Worm (Caenorhabditis elegans) whole organism, L4 larva: ENCODE results near the gene eif-3.F.

Experiments used
- F49E8.2 ChIP-seq: sonication (generic microtip); optimal IDR thresholded peaks from 2 replicates; lab custom pipeline; 2016; ENCODE audit warnings: missing compliant biosample characterization, mild to moderate bottlenecking, missing genetic modification characterization, borderline replicate concordance
- Y5F2A.4 ChIP-seq: fragments of 200-800 bp; sonication (Bioruptor generic); optimal IDR thresholded peaks from 2 replicates; lab custom pipeline; 2018; ENCODE audit warnings: mild to moderate bottlenecking, missing genetic modification characterization, missing compliant biosample characterization
- attf-4 ChIP-seq: sonication (generic microtip); optimal IDR thresholded peaks from 3 replicates; lab custom pipeline; 2017; ENCODE audit warnings: missing biosample characterization, missing genetic modification characterization
- ctbp-1 ChIP-seq: fragments of 200-800 bp; sonication (Bioruptor generic); IDR thresholded peaks from 2 replicates; pipeline ENCODE4 v1.3.6; 2022; ENCODE audit warnings: missing genetic modification reagents, missing genetic modification characterization, missing compliant biosample characterization
- jun-1 ChIP-seq: fragments of 150-350 bp; optimal IDR thresholded peaks from 2 replicates; lab custom pipeline; 2014; ENCODE audit warnings: missing biosample characterization, missing genetic modification reagents, missing genetic modification characterization
- mdl-1 ChIP-seq, 2 experiments: fragments of 150-350 bp in 1 of 2; sonication (generic microtip) in 1 of 2; optimal IDR thresholded peaks; 2 replicates each; lab custom pipeline; 2014 to 2017; ENCODE audit warnings: missing biosample characterization in 2 of 2, missing genetic modification characterization in 2 of 2
- mxl-2 ChIP-seq: fragments of 200-800 bp; sonication (Bioruptor generic); conservative IDR thresholded peaks from 2 replicates; pipeline ENCODE4 v1.3.6; 2022; ENCODE audit warnings: missing genetic modification reagents, missing genetic modification characterization, missing compliant biosample characterization
- snpc-4 ChIP-seq: fragments of 150-350 bp; optimal IDR thresholded peaks from 2 replicates; lab custom pipeline; 2014; ENCODE audit warnings: missing biosample characterization, missing genetic modification characterization
- vab-7 ChIP-seq: fragments of 200-800 bp; sonication (Bioruptor generic); IDR thresholded peaks from 2 replicates; pipeline ENCODE4 v1.3.6; 2022; ENCODE audit warnings: missing genetic modification reagents, missing genetic modification characterization, missing compliant biosample characterization

DNA sequence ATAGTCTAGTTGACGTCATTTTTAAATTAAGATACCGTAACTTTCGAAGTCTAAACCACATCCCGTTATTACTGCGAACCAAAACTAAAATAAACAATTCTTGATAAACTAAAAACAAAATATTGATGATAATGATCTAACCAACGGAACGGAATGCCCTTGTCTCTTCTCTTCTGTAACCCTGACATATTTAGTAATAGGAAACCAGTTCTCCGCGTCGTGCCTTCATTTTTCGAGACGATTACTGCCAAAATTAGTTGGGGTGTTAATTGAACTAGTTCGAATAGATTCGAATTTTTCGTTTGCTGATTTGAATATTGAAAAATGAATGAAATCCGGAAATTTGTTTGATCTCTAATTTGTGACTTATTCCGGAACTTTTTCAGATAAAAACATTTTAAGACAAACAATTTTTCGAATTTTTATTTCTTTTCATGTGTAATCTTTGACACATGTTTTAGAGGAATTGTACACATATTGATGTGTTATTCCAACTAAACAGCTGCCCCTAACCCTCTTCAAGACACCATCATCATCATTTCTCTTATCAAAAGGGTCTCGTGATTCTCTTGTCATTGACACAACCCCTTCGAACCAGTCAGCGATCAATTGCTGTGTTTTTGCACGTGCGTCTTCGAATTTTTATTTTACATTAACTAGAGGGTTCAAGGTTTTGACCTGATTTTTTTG is 47.6 kb upstream of the eif-3.F start:
- TF ChIP-seq snpc-4 (tag; lab: Kevin White, UChicago) (no peak), F49E8.2 (no peak), jun-1 (no peak), attf-4 (tag; lab: Kevin White, UChicago) (no peak), vab-7 (no peak), ctbp-1 (no peak), mdl-1 (tag; optimal IDR thresholded peaks at IDR 0.05; lab: Kevin White, UChicago) (peak; percentile 70 to 96), mxl-2 (GFP tag; lab: Robert Waterston, UW) (peak; percentile 63; the same call in 1 of the 2 replicates), Y5F2A.4 (GFP tag; lab: Kevin White, UChicago) (no peak)
